Worm (Caenorhabditis elegans) whole organism, young adult: ENCODE data around the gene C14C6.13.

Experiments used
- B0019.2 ChIP-seq: fragments of 200-800 bp; sonication (Bioruptor generic); conservative IDR thresholded peaks from 2 replicates; pipeline ENCODE4 v1.3.6; 2022; ENCODE audit warnings: missing genetic modification reagents, missing genetic modification characterization, missing compliant biosample characterization
- B0261.1 ChIP-seq: sonication (generic microtip); optimal IDR thresholded peaks from 2 replicates; lab custom pipeline; 2016; ENCODE audit warnings: mild to moderate bottlenecking, missing genetic modification characterization, moderate library complexity, missing compliant biosample characterization
- B0336.3 ChIP-seq: fragments of 200-800 bp; sonication (Bioruptor generic); IDR thresholded peaks from 2 replicates; pipeline ENCODE4 v1.3.6; 2022; ENCODE audit warnings: missing genetic modification characterization, missing compliant biosample characterization
- C17E4.6 ChIP-seq: fragments of 200-800 bp; sonication (Bioruptor generic); IDR thresholded peaks from 2 replicates; pipeline ENCODE4 v1.3.6; 2022; ENCODE audit warnings: missing genetic modification reagents, missing genetic modification characterization, missing compliant biosample characterization
- D2030.7 ChIP-seq: fragments of 200-800 bp; sonication (Bioruptor generic); IDR thresholded peaks from 2 replicates; pipeline ENCODE4 v1.3.6; 2022; ENCODE audit warnings: missing genetic modification reagents, missing genetic modification characterization, missing compliant biosample characterization
- F23B12.7 ChIP-seq: sonication (generic microtip); optimal IDR thresholded peaks from 2 replicates; lab custom pipeline; 2017; ENCODE audit warnings: missing genetic modification characterization, mild to moderate bottlenecking, missing compliant biosample characterization, antibody characterized with exemption, moderate library complexity; ENCODE audit not compliant: insufficient read depth
- F57A8.1 ChIP-seq: fragments of 200-800 bp; sonication (Bioruptor generic); optimal IDR thresholded peaks from 2 replicates; lab custom pipeline; 2018; ENCODE audit warnings: mild to moderate bottlenecking, missing genetic modification characterization, moderate library complexity, missing compliant biosample characterization
- T07F8.4 ChIP-seq: sonication (generic microtip); optimal IDR thresholded peaks from 2 replicates; lab custom pipeline; 2016; ENCODE audit warnings: mild to moderate bottlenecking, missing genetic modification characterization, moderate library complexity, missing compliant biosample characterization
- T26A5.8 ChIP-seq: sonication (generic microtip); optimal IDR thresholded peaks from 2 replicates; lab custom pipeline; 2016; ENCODE audit warnings: missing genetic modification characterization, missing compliant biosample characterization
- Y67H2A.10 ChIP-seq: fragments of 200-800 bp; sonication (Bioruptor generic); conservative IDR thresholded peaks from 2 replicates; pipeline ENCODE4 v1.3.6; 2022; ENCODE audit warnings: missing genetic modification reagents, missing genetic modification characterization, missing compliant biosample characterization
- akir-1 ChIP-seq: fragments of 200-800 bp; sonication (Bioruptor generic); optimal IDR thresholded peaks from 2 replicates; lab custom pipeline; 2018; ENCODE audit warnings: mild to moderate bottlenecking, missing genetic modification characterization, moderate library complexity, missing compliant biosample characterization
- athp-1 ChIP-seq: sonication (generic microtip); optimal IDR thresholded peaks from 2 replicates; lab custom pipeline; 2017; ENCODE audit warnings: mild to moderate bottlenecking, missing genetic modification characterization, missing compliant biosample characterization
- ceh-40 ChIP-seq: fragments of 200-800 bp; sonication (Bioruptor generic); IDR thresholded peaks from 2 replicates; pipeline ENCODE4 v1.3.6; 2022; ENCODE audit warnings: missing genetic modification characterization, missing compliant biosample characterization
- ceh-58 ChIP-seq: fragments of 200-800 bp; sonication (Bioruptor generic); IDR thresholded peaks from 2 replicates; pipeline ENCODE4 v1.3.6; 2022; ENCODE audit warnings: missing genetic modification characterization, missing compliant biosample characterization
- chd-7 ChIP-seq: sonication (generic microtip); optimal IDR thresholded peaks from 2 replicates; lab custom pipeline; 2016; ENCODE audit warnings: mild to moderate bottlenecking, missing genetic modification characterization, moderate library complexity, missing compliant biosample characterization
- egl-18 ChIP-seq: fragments of 200-800 bp; sonication (Bioruptor generic); IDR thresholded peaks from 2 replicates; pipeline ENCODE4 v1.3.6; 2022; ENCODE audit warnings: missing genetic modification reagents, missing genetic modification characterization, missing compliant biosample characterization
- egrh-3 ChIP-seq: fragments of 200-800 bp; sonication (Bioruptor generic); IDR thresholded peaks from 2 replicates; pipeline ENCODE4 v1.3.6; 2022; ENCODE audit warnings: missing genetic modification reagents, missing genetic modification characterization, missing compliant biosample characterization
- hlh-26 ChIP-seq: fragments of 200-800 bp; sonication (Bioruptor generic); conservative IDR thresholded peaks from 2 replicates; pipeline ENCODE4 v1.3.6; 2022; ENCODE audit warnings: missing genetic modification reagents, missing genetic modification characterization, missing compliant biosample characterization
- hsf-1 ChIP-seq: fragments of 200-800 bp; sonication (Bioruptor generic); IDR thresholded peaks from 2 replicates; pipeline ENCODE4 v1.3.6; 2022; ENCODE audit warnings: missing genetic modification reagents, missing genetic modification characterization, missing compliant biosample characterization
- let-526 ChIP-seq: fragments of 200-800 bp; sonication (Bioruptor generic); IDR thresholded peaks from 2 replicates; pipeline ENCODE4 v1.3.6; 2022; ENCODE audit warnings: missing genetic modification reagents, missing genetic modification characterization, missing compliant biosample characterization
- lin-26 ChIP-seq: fragments of 200-800 bp; sonication (Bioruptor generic); IDR thresholded peaks from 2 replicates; pipeline ENCODE4 v1.3.6; 2022; ENCODE audit warnings: missing genetic modification reagents, missing genetic modification characterization, missing compliant biosample characterization
- lin-54 ChIP-seq: fragments of 200-800 bp; sonication (Bioruptor generic); optimal IDR thresholded peaks from 2 replicates; lab custom pipeline; 2018; ENCODE audit warnings: mild to moderate bottlenecking, missing genetic modification characterization, missing compliant biosample characterization
- madf-3 ChIP-seq: fragments of 200-800 bp; sonication (Bioruptor generic); IDR thresholded peaks from 2 replicates; pipeline ENCODE4 v1.3.6; 2022; ENCODE audit warnings: missing genetic modification reagents, missing genetic modification characterization, missing compliant biosample characterization
- mes-4 ChIP-seq: sonication (generic microtip); optimal IDR thresholded peaks from 2 replicates; lab custom pipeline; 2016; ENCODE audit warnings: missing genotype, missing genetic modification characterization, missing compliant biosample characterization
- mxl-1 ChIP-seq: sonication (generic microtip); optimal IDR thresholded peaks from 2 replicates; lab custom pipeline; 2016; ENCODE audit warnings: missing genetic modification characterization, missing compliant biosample characterization
- nfya-1 ChIP-seq: sonication (generic microtip); optimal IDR thresholded peaks from 2 replicates; lab custom pipeline; 2017; ENCODE audit warnings: antibody characterized with exemption, missing compliant biosample characterization, missing genetic modification characterization, borderline replicate concordance; ENCODE audit not compliant: insufficient read depth
- nfyb-1 ChIP-seq: fragments of 200-800 bp; sonication (Bioruptor generic); IDR thresholded peaks from 2 replicates; pipeline ENCODE4 v1.3.6; 2022; ENCODE audit warnings: missing genetic modification reagents, missing genetic modification characterization, missing compliant biosample characterization
- nhr-120 ChIP-seq: fragments of 200-800 bp; sonication (Bioruptor generic); IDR thresholded peaks from 2 replicates; pipeline ENCODE4 v1.3.6; 2022; ENCODE audit warnings: missing genetic modification characterization, missing compliant biosample characterization
- nhr-90 ChIP-seq: sonication (generic microtip); optimal IDR thresholded peaks from 2 replicates; lab custom pipeline; 2016; ENCODE audit warnings: missing genotype, mild to moderate bottlenecking, missing genetic modification characterization, missing compliant biosample characterization
- rcor-1 ChIP-seq: fragments of 200-800 bp; sonication (Bioruptor generic); IDR thresholded peaks from 2 replicates; pipeline ENCODE4 v1.3.6; 2022; ENCODE audit warnings: missing genetic modification reagents, missing genetic modification characterization, missing compliant biosample characterization
- repo-1 ChIP-seq: sonication (generic microtip); optimal IDR thresholded peaks from 2 replicates; lab custom pipeline; 2017; ENCODE audit warnings: mild to moderate bottlenecking, missing genetic modification characterization, missing compliant biosample characterization
- snpc-1.3 ChIP-seq: sonication (generic microtip); optimal IDR thresholded peaks from 2 replicates; lab custom pipeline; 2017; ENCODE audit warnings: missing genetic modification characterization, mild to moderate bottlenecking, missing compliant biosample characterization, antibody characterized with exemption, moderate library complexity, missing genotype, missing genetic modification reagents; ENCODE audit not compliant: insufficient read depth
- tbp1 ChIP-seq: fragments of 200-800 bp; sonication (Bioruptor generic); optimal IDR thresholded peaks from 2 replicates; lab custom pipeline; 2018; ENCODE audit warnings: mild to moderate bottlenecking, missing genetic modification characterization, missing compliant biosample characterization
- tbx-9 ChIP-seq: sonication (generic microtip); optimal IDR thresholded peaks from 2 replicates; lab custom pipeline; 2016; ENCODE audit warnings: borderline replicate concordance, missing genetic modification characterization, inconsistent platforms, missing compliant biosample characterization
- tlf-1 ChIP-seq: fragments of 200-800 bp; sonication (Bioruptor generic); optimal IDR thresholded peaks from 2 replicates; lab custom pipeline; 2018; ENCODE audit warnings: mild to moderate bottlenecking, missing genetic modification characterization, missing compliant biosample characterization
- unc-130 ChIP-seq: sonication (generic microtip); optimal IDR thresholded peaks from 2 replicates; lab custom pipeline; 2016; ENCODE audit warnings: missing genetic modification reagents, missing genetic modification characterization, missing compliant biosample characterization
- unc-62 ChIP-seq: fragments of 150-350 bp; optimal IDR thresholded peaks from 2 replicates; lab custom pipeline; 2014; ENCODE audit warnings: missing biosample characterization, missing genetic modification reagents, missing genetic modification characterization
- xnd-1 ChIP-seq: sonication (generic microtip); optimal IDR thresholded peaks from 2 replicates; lab custom pipeline; 2016; ENCODE audit warnings: missing genotype, missing genetic modification reagents, missing genetic modification characterization, missing compliant biosample characterization
- zim-3 ChIP-seq: sonication (generic microtip); optimal IDR thresholded peaks from 2 replicates; lab custom pipeline; 2017; ENCODE audit warnings: mild to moderate bottlenecking, missing genetic modification characterization, moderate library complexity, missing compliant biosample characterization
- ztf-22 ChIP-seq: fragments of 200-800 bp; sonication (Bioruptor generic); optimal IDR thresholded peaks from 2 replicates; lab custom pipeline; 2018; ENCODE audit warnings: mild to moderate bottlenecking, missing genetic modification characterization, moderate library complexity, missing compliant biosample characterization
- ztf-28 ChIP-seq: fragments of 200-800 bp; sonication (Bioruptor generic); IDR thresholded peaks from 2 replicates; pipeline ENCODE4 v1.3.6; 2022; ENCODE audit warnings: missing genetic modification reagents, missing genetic modification characterization, missing compliant biosample characterization
- ztf-3 ChIP-seq: fragments of 200-800 bp; sonication (Bioruptor generic); optimal IDR thresholded peaks from 2 replicates; lab custom pipeline; 2018; ENCODE audit warnings: mild to moderate bottlenecking, missing genetic modification characterization, missing compliant biosample characterization

C14C6.13 gene

DNA sequence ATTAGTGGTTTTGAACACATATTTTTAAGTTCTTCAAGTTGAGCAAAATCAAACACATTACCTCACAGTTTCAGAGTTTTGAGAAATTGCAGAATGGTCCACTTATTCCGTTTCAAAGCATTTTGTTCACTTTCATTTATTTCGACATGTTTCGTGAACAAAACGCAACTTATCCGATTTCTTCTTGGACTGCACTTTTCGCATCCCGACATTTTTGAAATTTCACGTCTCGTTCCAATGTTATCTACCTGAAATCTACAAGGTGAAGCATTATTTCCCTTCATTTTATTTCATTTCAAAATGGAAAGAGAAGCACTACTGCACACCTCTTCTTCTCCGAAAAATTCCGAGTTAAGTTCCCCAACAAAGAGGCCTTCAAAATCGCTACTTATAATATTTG lies 15.6 kb upstream of the C14C6.13 start, which contains the start of gene ZK488.6:
ZK488.6 (plus strand) TSS at position 301 of the 400 bp plus-strand sequence.
- TF ChIP-seq athp-1 (tag; lab: Kevin White, UChicago) (no peak), rcor-1 (GFP tag; lab: Robert Waterston, UW) (no peak), unc-130 (no peak), ztf-3 (GFP tag; lab: Kevin White, UChicago) (no peak), T26A5.8 (no peak), ztf-28 (GFP tag; lab: Robert Waterston, UW) (no peak), B0261.1 (tag; lab: Kevin White, UChicago) (no peak), Y67H2A.10 (no peak), egl-18 (GFP tag; lab: Robert Waterston, UW) (no peak), madf-3 (GFP tag; lab: Robert Waterston, UW) (no peak), hlh-26 (GFP tag; lab: Robert Waterston, UW) (no peak), chd-7 (tag; lab: Kevin White, UChicago) (no peak), snpc-1.3 (tag; lab: Kevin White, UChicago) (no peak), B0336.3 (GFP tag; lab: Robert Waterston, UW) (no peak), nhr-120 (GFP tag; lab: Robert Waterston, UW) (no peak), tbx-9 (tag; lab: Kevin White, UChicago) (no peak), mxl-1 (tag; lab: Kevin White, UChicago) (no peak), B0019.2 (GFP tag; lab: Robert Waterston, UW) (no peak), let-526 (GFP tag; lab: Robert Waterston, UW) (no peak), ceh-58 (GFP tag; lab: Robert Waterston, UW) (no peak)

DNA sequence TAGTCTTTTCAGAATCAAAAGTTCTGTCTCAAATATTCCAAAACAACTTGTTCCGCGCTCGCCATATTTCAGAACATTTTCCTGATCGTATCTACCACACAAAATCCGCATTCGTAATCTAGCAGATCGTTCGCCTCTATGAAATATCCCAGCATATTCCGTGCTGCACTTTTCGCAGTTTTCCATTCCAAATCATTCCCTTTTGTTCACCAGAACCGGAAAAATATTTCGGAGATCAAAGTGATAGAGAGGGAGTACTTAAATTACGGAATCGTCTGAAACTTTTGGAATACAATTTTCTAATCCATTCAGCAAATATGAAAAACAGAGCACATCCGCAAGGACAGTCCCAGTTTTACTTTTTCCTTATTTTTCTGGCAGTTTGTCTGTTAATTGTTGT lies 13.3 kb upstream of the C14C6.13 start, which contains the start of gene K06H6.1:
K06H6.1 (plus strand) TSS at position 301 of the 400 bp plus-strand sequence.
- TF ChIP-seq unc-62 (GFP tag; lab: Kevin White, UChicago), result no peak
- TF ChIP-seq lin-26, result no peak
- no peak for TF ChIP-seq tbp1 (GFP tag; lab: Kevin White, UChicago)
- TF ChIP-seq egrh-3 (GFP tag; lab: Robert Waterston, UW), result no peak
- no peak for TF ChIP-seq ceh-40 (GFP tag; lab: Robert Waterston, UW)
- no peak for TF ChIP-seq xnd-1 (tag; lab: Kevin White, UChicago)
- TF ChIP-seq akir-1 (GFP tag; lab: Kevin White, UChicago), result no peak
- no peak for TF ChIP-seq tlf-1
- no peak for TF ChIP-seq F23B12.7
- no peak for TF ChIP-seq B0261.1 (tag; lab: Kevin White, UChicago)
- TF ChIP-seq zim-3 (tag; lab: Kevin White, UChicago), result no peak
- TF ChIP-seq repo-1 (tag; lab: Kevin White, UChicago), result no peak
- no peak for TF ChIP-seq lin-54

DNA sequence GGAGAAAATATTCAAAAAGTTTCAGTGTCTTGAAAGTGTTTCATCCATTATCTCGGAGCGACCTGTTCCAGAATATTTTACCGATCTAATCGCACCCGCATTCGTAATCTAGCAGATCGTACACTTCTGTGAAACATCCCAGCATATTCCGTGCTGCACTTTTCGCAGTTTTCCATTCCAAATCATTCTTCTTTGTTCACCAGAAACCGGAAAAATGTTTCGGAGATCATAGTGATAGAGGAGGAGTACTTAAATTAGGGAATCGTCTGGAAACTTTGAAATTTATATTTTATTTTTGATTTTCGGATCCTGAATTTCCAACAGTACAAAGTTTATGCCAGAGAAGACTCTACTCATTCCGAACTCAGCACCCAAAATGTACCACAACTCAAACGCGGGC lies 10.9 kb upstream of the C14C6.13 start, which contains the start of gene K06H6.2:
K06H6.2 (plus strand) TSS at position 301 of the 400 bp plus-strand sequence.
- no peak for TF ChIP-seq T26A5.8
- no peak for TF ChIP-seq hsf-1 (GFP tag; lab: Robert Waterston, UW)
- TF ChIP-seq T07F8.4, result no peak
- no peak for TF ChIP-seq tlf-1
- no peak for TF ChIP-seq C17E4.6
- no peak for TF ChIP-seq ceh-58 (GFP tag; lab: Robert Waterston, UW)
- no peak for TF ChIP-seq D2030.7 (GFP tag; lab: Robert Waterston, UW)
- TF ChIP-seq nfya-1 (tag; lab: Kevin White, UChicago), result no peak
- TF ChIP-seq nhr-90 (tag; lab: Kevin White, UChicago), result no peak
- TF ChIP-seq mes-4 (tag; lab: Kevin White, UChicago), result no peak
- no peak for TF ChIP-seq ztf-22 (GFP tag; lab: Kevin White, UChicago)
- no peak for TF ChIP-seq B0336.3 (GFP tag; lab: Robert Waterston, UW)
- no peak for TF ChIP-seq F57A8.1 (GFP tag; lab: Kevin White, UChicago)
- no peak for TF ChIP-seq mxl-1 (tag; lab: Kevin White, UChicago)
- TF ChIP-seq nfyb-1 (GFP tag; lab: Robert Waterston, UW), result no peak
